Fruit fly (Drosophila melanogaster): ENCODE data around the gene CG5177.

CG5177 gene

dm6 chr2L:7426326-7427066 is 21.5 kb downstream of the CG5177 start, which contains the start of gene muc (continued):
- TF ChIP-seq CG10321 (GFP tag; IDR thresholded peaks at IDR 0.05) (no peak), CG13287 (GFP tag; IDR thresholded peaks at IDR 0.05; ENCODE audit: partially characterized antibody) (peak; percentile 70), Doc2 (GFP tag; IDR thresholded peaks at IDR 0.05) (no peak), CG10274 (GFP tag; optimal IDR thresholded peaks at IDR 0.05) (no peak), Usf (GFP tag; optimal IDR thresholded peaks at IDR 0.05) (no peak), CG17186 (GFP tag; optimal IDR thresholded peaks at IDR 0.05) (peak; percentile 54), Optix (GFP tag; IDR thresholded peaks at IDR 0.05) (no peak), CG6254 (GFP tag; optimal IDR thresholded peaks at IDR 0.05) (no peak), Sry-δ (GFP tag; optimal IDR thresholded peaks at IDR 0.05) (peak; percentile 70), gcm2 (GFP tag; optimal IDR thresholded peaks at IDR 0.05) (no peak), CG43689 (GFP tag; IDR thresholded peaks at IDR 0.05) (no peak), CG3407 (GFP tag; optimal IDR thresholded peaks at IDR 0.05) (no peak), CG1603 (tag; optimal IDR thresholded peaks at IDR 0.05) (peak; percentile 70), CG16863 (GFP tag; optimal IDR thresholded peaks at IDR 0.05) (no peak), nmo (GFP tag; optimal IDR thresholded peaks at IDR 0.05) (peak; percentile 65), Abd-B (GFP tag; optimal IDR thresholded peaks at IDR 0.05) (peak; percentile 33), unc-4 (GFP tag; IDR thresholded peaks at IDR 0.05; ENCODE audit: partially characterized antibody) (peak; percentile 56), CG12391 (tag; optimal IDR thresholded peaks at IDR 0.05) (peak; percentile 68), lov (optimal IDR thresholded peaks at IDR 0.05) (no peak), lov (GFP tag; IDR thresholded peaks at IDR 0.05) (no peak), toy (GFP tag; IDR thresholded peaks at IDR 0.05) (no peak), fd3F (GFP tag; optimal IDR thresholded peaks at IDR 0.05) (no peak), jigr1 (GFP tag; IDR thresholded peaks at IDR 0.05) (no peak), en (GFP tag; optimal IDR thresholded peaks at IDR 0.05) (no peak), sd (tag; optimal IDR thresholded peaks at IDR 0.05) (peak; percentile 26), CG30020 (tag; optimal IDR thresholded peaks at IDR 0.05) (peak; percentile 94), tx (GFP tag; optimal IDR thresholded peaks at IDR 0.05) (no peak), oc (tag; optimal IDR thresholded peaks at IDR 0.05) (no peak), ac (GFP tag; optimal IDR thresholded peaks at IDR 0.05) (no peak), CG12769 (tag; optimal IDR thresholded peaks at IDR 0.05) (peak; percentile 59), salm (tag; optimal IDR thresholded peaks at IDR 0.05) (no peak), sr (GFP tag; IDR thresholded peaks at IDR 0.05) (no peak), pfk (GFP tag; optimal IDR thresholded peaks at IDR 0.05) (no peak), Dbx (GFP tag; IDR thresholded peaks at IDR 0.05) (no peak), Awh (GFP tag; IDR thresholded peaks at IDR 0.05) (no peak), CG7839 (tag; optimal IDR thresholded peaks at IDR 0.05) (peak; percentile 53), ab (GFP tag; optimal IDR thresholded peaks at IDR 0.05) (no peak), CG17612 (GFP tag; IDR thresholded peaks at IDR 0.05) (no peak), CG12236 (GFP tag; optimal IDR thresholded peaks at IDR 0.05) (no peak), CG8765 (GFP tag; IDR thresholded peaks at IDR 0.05) (no peak), CG3995 (GFP tag; optimal IDR thresholded peaks at IDR 0.05) (peak; percentile 3), psq (GFP tag; optimal IDR thresholded peaks at IDR 0.05) (no peak), tgo (GFP tag; IDR thresholded peaks at IDR 0.05) (peak; percentile 52), CG9727 (GFP tag; optimal IDR thresholded peaks at IDR 0.05) (peak; percentile 11), lola (GFP tag; optimal IDR thresholded peaks at IDR 0.05) (peak in 2 of 3 experiments; percentile 52 to 92), Hr3 (GFP tag; optimal IDR thresholded peaks at IDR 0.05) (peak; percentile 34), Meics (GFP tag; optimal IDR thresholded peaks at IDR 0.05) (no peak), CG13296 (GFP tag; optimal IDR thresholded peaks at IDR 0.05) (peak; percentile 26), crp (GFP tag; optimal IDR thresholded peaks at IDR 0.05) (no peak), CG10654 (GFP tag; optimal IDR thresholded peaks at IDR 0.05) (peak; percentile 13)

Measured in whole organism, embryonic.